Fruit fly (Drosophila melanogaster) whole organism, prepupa: ENCODE data around the gene Pak3.

ENCODE experiments used
- Blimp-1 ChIP-seq: fragments of 200-800 bp; sonication (Bioruptor generic); optimal IDR thresholded peaks from 3 replicates; lab custom pipeline; 2017; ENCODE audit warnings: missing biosample characterization, missing genetic modification characterization, mild to moderate bottlenecking, moderate library complexity, missing genetic modification reagents
- CG10669 ChIP-seq: fragments of 200-800 bp; sonication (Bioruptor generic); optimal IDR thresholded peaks from 3 replicates; lab custom pipeline; 2018; ENCODE audit warnings: missing biosample characterization, mild to moderate bottlenecking, missing genetic modification characterization, moderate library complexity
- CG11902 ChIP-seq: fragments of 200-800 bp; sonication (Bioruptor generic); optimal IDR thresholded peaks from 3 replicates; lab custom pipeline; 2016; ENCODE audit warnings: missing biosample characterization, missing genetic modification characterization
- CG1621 ChIP-seq: fragments of 200-800 bp; sonication (Bioruptor generic); optimal IDR thresholded peaks from 3 replicates; lab custom pipeline; 2018; ENCODE audit warnings: missing biosample characterization, mild to moderate bottlenecking, missing genetic modification characterization
- CG16779 ChIP-seq: fragments of 200-800 bp; sonication (Bioruptor generic); optimal IDR thresholded peaks from 3 replicates; lab custom pipeline; 2017; ENCODE audit warnings: missing biosample characterization, mild to moderate bottlenecking, missing genetic modification characterization
- CG6854 ChIP-seq: fragments of 200-800 bp; sonication (Bioruptor generic); optimal IDR thresholded peaks from 2 replicates; lab custom pipeline; 2017; ENCODE audit warnings: missing biosample characterization, mild to moderate bottlenecking, missing genetic modification characterization
- Hr38 ChIP-seq: sonication (Bioruptor generic); optimal IDR thresholded peaks from 2 replicates; lab custom pipeline; 2016; ENCODE audit warnings: missing biosample characterization, missing genetic modification characterization
- Lpt ChIP-seq: fragments of 200-800 bp; sonication (Bioruptor generic); optimal IDR thresholded peaks from 3 replicates; lab custom pipeline; 2016; ENCODE audit warnings: missing biosample characterization, missing genetic modification characterization
- Sox15 ChIP-seq: fragments of 200-800 bp; sonication (Bioruptor generic); optimal IDR thresholded peaks from 3 replicates; lab custom pipeline; 2016; ENCODE audit warnings: missing biosample characterization, missing genetic modification characterization
- acj6 ChIP-seq: fragments of 200-800 bp; sonication (Bioruptor generic); optimal IDR thresholded peaks from 3 replicates; lab custom pipeline; 2016; ENCODE audit warnings: missing biosample characterization, missing genetic modification characterization
- cyc ChIP-seq: fragments of 200-800 bp; sonication (Bioruptor generic); optimal IDR thresholded peaks from 3 replicates; lab custom pipeline; 2016; ENCODE audit warnings: missing biosample characterization, missing genetic modification characterization

- TF ChIP-seq Hr38 (GFP tag; lab: Kevin White, UChicago) (no peak), CG16779 (tag; lab: Kevin White, UChicago) (no peak), acj6 (GFP tag; lab: Kevin White, UChicago) (no peak), CG10669 (GFP tag; lab: Kevin White, UChicago) (no peak), CG1621 (tag; lab: Kevin White, UChicago) (no peak), cyc (no peak), Blimp-1 (GFP tag; lab: Kevin White, UChicago) (no peak), Sox15 (GFP tag; lab: Kevin White, UChicago) (no peak), Lpt (GFP tag; lab: Kevin White, UChicago) (no peak), CG11902 (GFP tag; lab: Kevin White, UChicago) (no peak), CG6854 (GFP tag; lab: Kevin White, UChicago) (no peak)
Observed at dm6 chr3R:16498859-16499258, 45.2 kb upstream of the Pak3 start, which contains the start of gene Gr89a.
